Worm (Caenorhabditis elegans): ENCODE results near the gene C32D5.12.

- TF ChIP-seq unc-39 (tag; optimal IDR thresholded peaks at IDR 0.05), result no peak
- TF ChIP-seq nhr-23 (tag; optimal IDR thresholded peaks at IDR 0.05), result peak; percentile 44
These were observed 38.0 kb downstream of the C32D5.12 start, which contains the start of gene efr-3 for ce11 chrII:6320655-6321388.

Measured in whole organism, L3 larva.